Worm (Caenorhabditis elegans): ENCODE data around the gene C02F12.5.

C02F12.5 gene

ce11 chrX:3683060-3683459 is 11.2 kb upstream of the C02F12.5 start:
- TF ChIP-seq pes-1 (GFP tag; IDR thresholded peaks at IDR 0.05): no peak
- TF ChIP-seq ceh-13 (GFP tag; optimal IDR thresholded peaks at IDR 0.05): no peak
- no peak for TF ChIP-seq ceh-36 (tag; optimal IDR thresholded peaks at IDR 0.05)
- no peak for TF ChIP-seq tbx-11 (GFP tag; IDR thresholded peaks at IDR 0.05)
- no peak for TF ChIP-seq tra-4 (tag; optimal IDR thresholded peaks at IDR 0.05)
- no peak for TF ChIP-seq sea-1 (GFP tag; conservative IDR thresholded peaks at IDR 0.05)
- peak; percentile 25 for TF ChIP-seq hmg-4 (GFP tag; optimal IDR thresholded peaks at IDR 0.05)

- TF ChIP-seq scrt-1 (GFP tag; IDR thresholded peaks at IDR 0.05): no peak
- no peak for TF ChIP-seq tbx-11 (GFP tag; IDR thresholded peaks at IDR 0.05)
- TF ChIP-seq hmg-4 (GFP tag; optimal IDR thresholded peaks at IDR 0.05): no peak
- TF ChIP-seq sea-1 (GFP tag; conservative IDR thresholded peaks at IDR 0.05): no peak
- TF ChIP-seq tra-4 (tag; optimal IDR thresholded peaks at IDR 0.05): no peak
- TF ChIP-seq ceh-36 (tag; optimal IDR thresholded peaks at IDR 0.05): no peak
- no peak for TF ChIP-seq F13C5.2 (tag; optimal IDR thresholded peaks at IDR 0.05)
- TF ChIP-seq ama-1 (optimal IDR thresholded peaks at IDR 0.05): no peak
- no peak for TF ChIP-seq pes-1 (GFP tag; IDR thresholded peaks at IDR 0.05)
- TF ChIP-seq hnd-1 (tag; optimal IDR thresholded peaks at IDR 0.05): no peak
- TF ChIP-seq B0310.2 (tag; optimal IDR thresholded peaks at IDR 0.05): no peak
- TF ChIP-seq ceh-13 (GFP tag; optimal IDR thresholded peaks at IDR 0.05): no peak
- TF ChIP-seq ets-7 (tag; optimal IDR thresholded peaks at IDR 0.05): no peak
- no peak for TF ChIP-seq hmbx-1 (tag; optimal IDR thresholded peaks at IDR 0.05)
- TF ChIP-seq flt-1 (GFP tag; IDR thresholded peaks at IDR 0.05): no peak
- TF ChIP-seq aly-1 (tag; optimal IDR thresholded peaks at IDR 0.05): no peak
- no peak for TF ChIP-seq tbx-37 (GFP tag; conservative IDR thresholded peaks at IDR 0.05)
These were observed 8.8 kb upstream of the C02F12.5 start, which contains the start of gene tsp-17 for ce11 chrX:3680544-3681214. tsp-17 (plus strand) TSS chrX:3681164.

ce11 chrX:3678507-3679175 is 6.7 kb upstream of the C02F12.5 start, which contains the start of gene tag-52:
tag-52 (minus strand) TSS chrX:3678557.
- TF ChIP-seq F13C5.2 (tag; optimal IDR thresholded peaks at IDR 0.05) (peak; percentile 65), aly-1 (tag; optimal IDR thresholded peaks at IDR 0.05) (no peak), hmg-4 (GFP tag; optimal IDR thresholded peaks at IDR 0.05) (peak; percentile 88), ceh-36 (tag; optimal IDR thresholded peaks at IDR 0.05) (peak; percentile 34), flt-1 (GFP tag; IDR thresholded peaks at IDR 0.05) (no peak)

ce11 chrX:3673584-3674108 is 1.7 kb upstream of the C02F12.5 start, which contains the start of gene ceh-63:
ceh-63 (minus strand) TSS chrX:3674058.
- no peak for TF ChIP-seq tbx-11 (GFP tag; IDR thresholded peaks at IDR 0.05)
- no peak for TF ChIP-seq ama-1 (optimal IDR thresholded peaks at IDR 0.05)
- TF ChIP-seq scrt-1 (GFP tag; IDR thresholded peaks at IDR 0.05): no peak
- no peak for TF ChIP-seq F13C5.2 (tag; optimal IDR thresholded peaks at IDR 0.05)
- TF ChIP-seq ceh-36 (tag; optimal IDR thresholded peaks at IDR 0.05): no peak
- TF ChIP-seq hmg-4 (GFP tag; optimal IDR thresholded peaks at IDR 0.05): no peak
- TF ChIP-seq hmbx-1 (tag; optimal IDR thresholded peaks at IDR 0.05): no peak
- no peak for TF ChIP-seq tra-4 (tag; optimal IDR thresholded peaks at IDR 0.05)
- TF ChIP-seq sea-1 (GFP tag; conservative IDR thresholded peaks at IDR 0.05): no peak
- TF ChIP-seq ets-7 (tag; optimal IDR thresholded peaks at IDR 0.05): no peak
- no peak for TF ChIP-seq B0310.2 (tag; optimal IDR thresholded peaks at IDR 0.05)

ce11 chrX:3668842-3669241 is 3.1 kb downstream of the C02F12.5 start, which contains the start of gene snet-1:
snet-1 (minus strand) TSS chrX:3668942.
- no peak for TF ChIP-seq hmg-4 (GFP tag; optimal IDR thresholded peaks at IDR 0.05)
- TF ChIP-seq ets-7 (tag; optimal IDR thresholded peaks at IDR 0.05): no peak
- no peak for TF ChIP-seq ama-1 (optimal IDR thresholded peaks at IDR 0.05)

ce11 chrX:3659192-3659591 is 12.7 kb downstream of the C02F12.5 start, which contains the start of gene R11G1.1:
R11G1.1 (plus strand) TSS chrX:3659492.
- TF ChIP-seq ets-7 (tag; optimal IDR thresholded peaks at IDR 0.05) (no peak), tra-4 (tag; optimal IDR thresholded peaks at IDR 0.05) (no peak), tbx-37 (GFP tag; conservative IDR thresholded peaks at IDR 0.05) (no peak), pes-1 (GFP tag; IDR thresholded peaks at IDR 0.05) (no peak), hnd-1 (tag; optimal IDR thresholded peaks at IDR 0.05) (no peak), aly-1 (tag; optimal IDR thresholded peaks at IDR 0.05) (no peak), hmg-4 (GFP tag; optimal IDR thresholded peaks at IDR 0.05) (no peak), ama-1 (optimal IDR thresholded peaks at IDR 0.05) (no peak), ceh-13 (GFP tag; optimal IDR thresholded peaks at IDR 0.05) (no peak), flt-1 (GFP tag; IDR thresholded peaks at IDR 0.05) (no peak), B0310.2 (tag; optimal IDR thresholded peaks at IDR 0.05) (no peak), F13C5.2 (tag; optimal IDR thresholded peaks at IDR 0.05) (no peak), scrt-1 (GFP tag; IDR thresholded peaks at IDR 0.05) (no peak), ceh-36 (tag; optimal IDR thresholded peaks at IDR 0.05) (no peak), tbx-11 (GFP tag; IDR thresholded peaks at IDR 0.05) (no peak), sea-1 (GFP tag; conservative IDR thresholded peaks at IDR 0.05) (no peak), hmbx-1 (tag; optimal IDR thresholded peaks at IDR 0.05) (no peak)

- no peak for TF ChIP-seq flt-1 (GFP tag; IDR thresholded peaks at IDR 0.05)
These were observed 15.9 kb downstream of the C02F12.5 start, which contains the start of gene R11G1.7 for ce11 chrX:3655972-3656371. R11G1.7 (plus strand) TSS chrX:3656272.

ce11 chrX:3654623-3655022 is 17.3 kb downstream of the C02F12.5 start, which contains the start of gene R11G1.11:
R11G1.11 (plus strand) TSS chrX:3654923.
- no peak for TF ChIP-seq ets-7 (tag; optimal IDR thresholded peaks at IDR 0.05)
- no peak for TF ChIP-seq F13C5.2 (tag; optimal IDR thresholded peaks at IDR 0.05)
- TF ChIP-seq ceh-36 (tag; optimal IDR thresholded peaks at IDR 0.05): no peak
- TF ChIP-seq hmbx-1 (tag; optimal IDR thresholded peaks at IDR 0.05): no peak
- TF ChIP-seq tbx-37 (GFP tag; conservative IDR thresholded peaks at IDR 0.05): no peak
- TF ChIP-seq flt-1 (GFP tag; IDR thresholded peaks at IDR 0.05): no peak
- no peak for TF ChIP-seq B0310.2 (tag; optimal IDR thresholded peaks at IDR 0.05)
- TF ChIP-seq tra-4 (tag; optimal IDR thresholded peaks at IDR 0.05): no peak
- no peak for TF ChIP-seq ama-1 (optimal IDR thresholded peaks at IDR 0.05)
- TF ChIP-seq pes-1 (GFP tag; IDR thresholded peaks at IDR 0.05): no peak
- no peak for TF ChIP-seq ceh-13 (GFP tag; optimal IDR thresholded peaks at IDR 0.05)

Data from whole organism, early embryonic.